Fruit fly (Drosophila melanogaster) whole organism, prepupa: Measurements from ENCODE around the gene CG15529.

Experiments
- Blimp-1 ChIP-seq: fragments of 200-800 bp; sonication (Bioruptor generic); optimal IDR thresholded peaks from 3 replicates; lab custom pipeline; 2017; ENCODE audit warnings: missing biosample characterization, missing genetic modification characterization, mild to moderate bottlenecking, moderate library complexity, missing genetic modification reagents
- CG10631 ChIP-seq: fragments of 200-800 bp; sonication (Bioruptor generic); optimal IDR thresholded peaks from 2 replicates; lab custom pipeline; 2016; ENCODE audit warnings: missing biosample characterization, missing genetic modification characterization
- CG10669 ChIP-seq: fragments of 200-800 bp; sonication (Bioruptor generic); optimal IDR thresholded peaks from 3 replicates; lab custom pipeline; 2018; ENCODE audit warnings: missing biosample characterization, mild to moderate bottlenecking, missing genetic modification characterization, moderate library complexity
- CG11294 ChIP-seq: fragments of 200-800 bp; sonication (Bioruptor generic); IDR thresholded peaks from 2 replicates; pipeline ENCODE4 v1.3.6; 2022; ENCODE audit warnings: missing biosample characterization, missing genetic modification characterization
- CG11762 ChIP-seq: fragments of 200-800 bp; sonication (Bioruptor generic); optimal IDR thresholded peaks from 3 replicates; lab custom pipeline; 2016; ENCODE audit warnings: missing biosample characterization, missing genetic modification characterization; ENCODE audit not compliant: insufficient read depth
- CG11902 ChIP-seq: fragments of 200-800 bp; sonication (Bioruptor generic); optimal IDR thresholded peaks from 3 replicates; lab custom pipeline; 2016; ENCODE audit warnings: missing biosample characterization, missing genetic modification characterization
- CG15336 ChIP-seq: fragments of 200-800 bp; sonication (Bioruptor generic); IDR thresholded peaks from 2 replicates; pipeline ENCODE4 v1.3.6; 2022; ENCODE audit warnings: missing biosample characterization, missing genetic modification characterization
- CG1621 ChIP-seq: fragments of 200-800 bp; sonication (Bioruptor generic); optimal IDR thresholded peaks from 3 replicates; lab custom pipeline; 2018; ENCODE audit warnings: missing biosample characterization, mild to moderate bottlenecking, missing genetic modification characterization
- CG31627 ChIP-seq: fragments of 200-800 bp; sonication (Bioruptor generic); optimal IDR thresholded peaks from 3 replicates; lab custom pipeline; 2016; ENCODE audit warnings: missing biosample characterization, missing genetic modification characterization
- CG4318 ChIP-seq: fragments of 200-800 bp; sonication (Bioruptor generic); optimal IDR thresholded peaks from 3 replicates; lab custom pipeline; 2017; ENCODE audit warnings: missing biosample characterization, mild to moderate bottlenecking, missing genetic modification characterization
- CG6276 ChIP-seq: fragments of 200-800 bp; sonication (Bioruptor generic); optimal IDR thresholded peaks from 2 replicates; lab custom pipeline; 2017; ENCODE audit warnings: missing biosample characterization, mild to moderate bottlenecking, missing genetic modification characterization
- CG7368 ChIP-seq: fragments of 200-800 bp; sonication (Bioruptor generic); optimal IDR thresholded peaks from 3 replicates; lab custom pipeline; 2016; ENCODE audit warnings: missing biosample characterization, missing genetic modification characterization
- CG8119 ChIP-seq: fragments of 200-800 bp; sonication (Bioruptor generic); IDR thresholded peaks from 3 replicates; pipeline ENCODE4 v1.3.6; 2022; ENCODE audit warnings: missing biosample characterization, missing genetic modification characterization
- CG8319 ChIP-seq: fragments of 200-800 bp; sonication (Bioruptor generic); optimal IDR thresholded peaks from 3 replicates; lab custom pipeline; 2016; ENCODE audit warnings: missing biosample characterization, missing genetic modification characterization
- CG8632 ChIP-seq: fragments of 200-800 bp; sonication (Bioruptor generic); optimal IDR thresholded peaks from 3 replicates; lab custom pipeline; 2016; ENCODE audit warnings: missing biosample characterization, missing genetic modification characterization
- Eip75B ChIP-seq: fragments of 200-800 bp; sonication (Bioruptor generic); optimal IDR thresholded peaks from 3 replicates; lab custom pipeline; 2016; ENCODE audit warnings: missing biosample characterization, missing genetic modification characterization
- Eip78C ChIP-seq: fragments of 200-800 bp; sonication (Bioruptor generic); peaks from one replicate; lab custom pipeline; 2016; ENCODE audit warnings: missing biosample characterization, missing genetic modification characterization
- Eip93F ChIP-seq: fragments of 200-800 bp; sonication (Bioruptor generic); optimal IDR thresholded peaks from 2 replicates; lab custom pipeline; 2016; ENCODE audit warnings: missing biosample characterization, mild to moderate bottlenecking, missing genetic modification characterization
- Ets96B ChIP-seq: fragments of 200-800 bp; optimal IDR thresholded peaks from 2 replicates; lab custom pipeline; 2019; ENCODE audit warnings: missing biosample characterization, mild to moderate bottlenecking, missing genetic modification characterization, moderate library complexity
- Hr39 ChIP-seq: fragments of 200-800 bp; sonication (Bioruptor generic); optimal IDR thresholded peaks from 2 replicates; lab custom pipeline; 2016; ENCODE audit warnings: missing biosample characterization, missing genetic modification characterization
- Hr4 ChIP-seq: fragments of 200-800 bp; sonication (Bioruptor generic); optimal IDR thresholded peaks from 3 replicates; lab custom pipeline; 2016; ENCODE audit warnings: missing biosample characterization, missing genetic modification characterization
- Met ChIP-seq: fragments of 200-800 bp; sonication (Bioruptor generic); optimal IDR thresholded peaks from 3 replicates; lab custom pipeline; 2016; ENCODE audit warnings: missing biosample characterization, missing genetic modification characterization
- OdsH ChIP-seq: fragments of 200-800 bp; sonication (Bioruptor generic); optimal IDR thresholded peaks from 3 replicates; lab custom pipeline; 2016; ENCODE audit warnings: missing biosample characterization, missing genetic modification characterization
- Smox ChIP-seq: fragments of 200-800 bp; sonication (Bioruptor generic); optimal IDR thresholded peaks from 3 replicates; lab custom pipeline; 2016; ENCODE audit warnings: missing biosample characterization, missing genetic modification characterization
- Sox102F ChIP-seq: fragments of 200-800 bp; sonication (Bioruptor generic); optimal IDR thresholded peaks from 2 replicates; lab custom pipeline; 2016; ENCODE audit warnings: missing biosample characterization, mild to moderate bottlenecking, missing genetic modification characterization
- Sox14 ChIP-seq: fragments of 200-800 bp; sonication (Bioruptor generic); optimal IDR thresholded peaks from 3 replicates; lab custom pipeline; 2016; ENCODE audit warnings: missing biosample characterization, missing genetic modification characterization
- Sox15 ChIP-seq: fragments of 200-800 bp; sonication (Bioruptor generic); optimal IDR thresholded peaks from 3 replicates; lab custom pipeline; 2016; ENCODE audit warnings: missing biosample characterization, missing genetic modification characterization
- achi ChIP-seq: fragments of 200-800 bp; sonication (Bioruptor generic); optimal IDR thresholded peaks from 3 replicates; lab custom pipeline; 2016; ENCODE audit warnings: missing biosample characterization, missing genetic modification characterization
- dac ChIP-seq: fragments of 200-800 bp; sonication (Bioruptor generic); optimal IDR thresholded peaks from 2 replicates; lab custom pipeline; 2017; ENCODE audit warnings: missing biosample characterization, mild to moderate bottlenecking, missing genetic modification characterization
- eg ChIP-seq: fragments of 200-800 bp; sonication (Bioruptor generic); IDR thresholded peaks from 3 replicates; pipeline ENCODE4 v1.3.6; 2022; ENCODE audit warnings: missing biosample characterization, missing genetic modification characterization
- esn ChIP-seq: fragments of 200-800 bp; sonication (Bioruptor generic); optimal IDR thresholded peaks from 2 replicates; lab custom pipeline; 2016; ENCODE audit warnings: missing biosample characterization, mild to moderate bottlenecking, missing genetic modification characterization, moderate library complexity
- net ChIP-seq: fragments of 200-800 bp; sonication (Bioruptor generic); optimal IDR thresholded peaks from 3 replicates; lab custom pipeline; 2016; ENCODE audit warnings: missing biosample characterization, missing genetic modification characterization
- pdm3 ChIP-seq: fragments of 200-800 bp; sonication (Bioruptor generic); optimal IDR thresholded peaks from 3 replicates; lab custom pipeline; 2016; ENCODE audit warnings: missing biosample characterization, missing genetic modification characterization
- salr ChIP-seq, 2 experiments: fragments of 200-800 bp; sonication (Bioruptor generic); optimal IDR thresholded peaks; 3 replicates each; lab custom pipeline; 2016 to 2018; ENCODE audit warnings: missing biosample characterization in 2 of 2, missing genetic modification characterization in 2 of 2, mild to moderate bottlenecking in 1 of 2
- spab ChIP-seq: fragments of 200-800 bp; sonication (Bioruptor generic); optimal IDR thresholded peaks from 2 replicates; lab custom pipeline; 2017; ENCODE audit warnings: missing biosample characterization, mild to moderate bottlenecking, missing genetic modification characterization, missing genetic modification reagents

Gene CG15529

dm6 chr3R:30170671-30171667 lies 19.1 kb downstream of the CG15529 start, which contains the start of gene Rsod (continued):
- TF ChIP-seq Hr39 (GFP tag; lab: Kevin White, UChicago) (peak; percentile 79), CG8319 (GFP tag; lab: Kevin White, UChicago) (peak; percentile 7), Eip93F (peak; percentile 68), OdsH (GFP tag; lab: Kevin White, UChicago) (peak; percentile 91), Smox (peak; percentile 84), achi (GFP tag; lab: Kevin White, UChicago) (peak; percentile 88), Sox15 (peak; percentile 67), CG10631 (GFP tag; lab: Kevin White, UChicago) (peak; percentile 90), eg (peak; percentile 97), Ets96B (tag; lab: Kevin White, UChicago) (peak; percentile 78), CG7368 (GFP tag; lab: Kevin White, UChicago) (peak; percentile 54), CG8632 (peak; percentile 79), Met (peak; percentile 79), spab (GFP tag; lab: Kevin White, UChicago) (peak; percentile 65), CG11294 (GFP tag; lab: Robert Waterston, UW) (peak; percentile 86), CG4318 (GFP tag; lab: Kevin White, UChicago) (peak; percentile 79), Hr4 (GFP tag; lab: Kevin White, UChicago) (peak; percentile 93), pdm3 (peak; percentile 87), Eip75B (GFP tag; lab: Kevin White, UChicago) (peak; percentile 70), CG11762 (GFP tag; lab: Kevin White, UChicago) (peak; percentile 77), Sox14 (GFP tag; lab: Kevin White, UChicago) (peak; percentile 82), CG31627 (GFP tag; lab: Kevin White, UChicago) (peak; percentile 70), esn (GFP tag; lab: Kevin White, UChicago) (peak; percentile 83), CG6276 (peak; percentile 88), CG11902 (GFP tag; lab: Kevin White, UChicago) (peak; percentile 58)
- TF ChIP-seq, all 60 proteins: peak for 56

dm6 chr3R:30174160-30175002 lies 22.5 kb downstream of the CG15529 start, which contains the start of gene Mlc2:
Gene Mlc2, minus strand, starts transcription at chr3R:30174551.
- TF ChIP-seq eg (0 out of 3 replicates have a peak, but pooled peaks have one; percentile 16), Met (no peak)

dm6 chr3R:30175045-30175589 lies 23.3 kb downstream of the CG15529 start:
- TF ChIP-seq eg: peak; percentile 5; the same call in 1 of the 3 replicates
- no peak for TF ChIP-seq Eip93F
- no peak for TF ChIP-seq dac (GFP tag; lab: Kevin White, UChicago)
- TF ChIP-seq CG15336 (GFP tag; lab: Robert Waterston, UW): no peak
- TF ChIP-seq Eip78C (GFP tag; lab: Kevin White, UChicago): peak; percentile 40
- TF ChIP-seq, all 60 proteins: peak for 2

- no peak for TF ChIP-seq Blimp-1
- TF ChIP-seq CG8119 (GFP tag; lab: Robert Waterston, UW): no peak
- TF ChIP-seq Sox102F (GFP tag; lab: Kevin White, UChicago): no peak
- TF ChIP-seq salr (GFP tag; optimal IDR thresholded peaks at IDR 0.05; lab: Kevin White, UChicago): no peak
- TF ChIP-seq CG10669 (GFP tag; lab: Kevin White, UChicago): no peak
- TF ChIP-seq CG10631 (GFP tag; lab: Kevin White, UChicago): no peak
- no peak for TF ChIP-seq CG31627 (GFP tag; lab: Kevin White, UChicago)
- no peak for TF ChIP-seq CG1621 (tag; lab: Kevin White, UChicago)
- TF ChIP-seq eg: no peak
- no peak for TF ChIP-seq CG11902 (GFP tag; lab: Kevin White, UChicago)
- TF ChIP-seq CG8319 (GFP tag; lab: Kevin White, UChicago): no peak
- no peak for TF ChIP-seq net (GFP tag; lab: Kevin White, UChicago)
- TF ChIP-seq CG8632: no peak
Observed at dm6 chr3R:30176314-30176713, 24.5 kb downstream of the CG15529 start.
